Fruit fly (Drosophila melanogaster) whole organism, pupa: ENCODE data around the gene CG46310.

Experiments used
- CG10348 ChIP-seq: fragments of 200-800 bp; sonication (Bioruptor generic); IDR thresholded peaks from 2 replicates; pipeline ENCODE4 v1.3.6; 2022; ENCODE audit warnings: missing biosample characterization, missing genetic modification characterization
- CG12605 ChIP-seq: fragments of 200-800 bp; sonication (Bioruptor generic); IDR thresholded peaks from 2 replicates; pipeline ENCODE4 v1.3.6; 2022; ENCODE audit warnings: missing biosample characterization, missing genetic modification characterization
- CG13204 ChIP-seq: fragments of 200-800 bp; sonication (Bioruptor generic); optimal IDR thresholded peaks from 2 replicates; lab custom pipeline; 2018; ENCODE audit warnings: missing biosample characterization, mild to moderate bottlenecking, missing genetic modification characterization, moderate library complexity
- CG14655 ChIP-seq: fragments of 200-800 bp; sonication (Bioruptor generic); optimal IDR thresholded peaks from 3 replicates; lab custom pipeline; 2017; ENCODE audit warnings: mild to moderate bottlenecking, missing biosample characterization, missing genetic modification reagents, missing genetic modification characterization
- CG15710 ChIP-seq: fragments of 200-800 bp; sonication (Bioruptor generic); optimal IDR thresholded peaks from 2 replicates; lab custom pipeline; 2018; ENCODE audit warnings: missing biosample characterization, mild to moderate bottlenecking, missing genetic modification characterization, moderate library complexity
- CG17806 ChIP-seq: fragments of 200-800 bp; sonication (Bioruptor generic); optimal IDR thresholded peaks from 2 replicates; lab custom pipeline; 2018; ENCODE audit warnings: missing biosample characterization, mild to moderate bottlenecking, missing genetic modification characterization, moderate library complexity
- CG32121 ChIP-seq: fragments of 200-800 bp; sonication (Bioruptor generic); IDR thresholded peaks from 2 replicates; pipeline ENCODE4 v1.3.6; 2022; ENCODE audit warnings: missing biosample characterization, missing genetic modification characterization
- CG34367 ChIP-seq: fragments of 200-800 bp; sonication (Bioruptor generic); optimal IDR thresholded peaks from 2 replicates; lab custom pipeline; 2018; ENCODE audit warnings: missing biosample characterization, mild to moderate bottlenecking, missing genetic modification characterization
- CG4496 ChIP-seq: fragments of 200-800 bp; sonication (Bioruptor generic); IDR thresholded peaks from 3 replicates; pipeline ENCODE4 v1.3.6; 2022; ENCODE audit warnings: missing biosample characterization, missing genetic modification characterization
- CG8159 ChIP-seq: fragments of 200-800 bp; sonication (Bioruptor generic); optimal IDR thresholded peaks from 3 replicates; lab custom pipeline; 2018; ENCODE audit warnings: missing biosample characterization, mild to moderate bottlenecking, missing genetic modification characterization, moderate library complexity
- CG8301 ChIP-seq: fragments of 200-800 bp; sonication (Bioruptor generic); optimal IDR thresholded peaks from 2 replicates; lab custom pipeline; 2018; ENCODE audit warnings: missing biosample characterization, mild to moderate bottlenecking, missing genetic modification characterization
- CG9948 ChIP-seq: fragments of 200-800 bp; sonication (Bioruptor generic); optimal IDR thresholded peaks from 2 replicates; lab custom pipeline; 2018; ENCODE audit warnings: missing biosample characterization, mild to moderate bottlenecking, missing genetic modification characterization, moderate library complexity
- D1 ChIP-seq: fragments of 200-800 bp; sonication (Bioruptor generic); optimal IDR thresholded peaks from 2 replicates; lab custom pipeline; 2018; ENCODE audit warnings: missing biosample characterization, mild to moderate bottlenecking, missing genetic modification characterization, moderate library complexity
- EcR ChIP-seq: fragments of 200-800 bp; sonication (Bioruptor generic); optimal IDR thresholded peaks from 3 replicates; lab custom pipeline; 2019; ENCODE audit warnings: missing biosample characterization, missing genetic modification characterization, mild to moderate bottlenecking, moderate library complexity, missing genetic modification reagents
- Ets98B ChIP-seq: fragments of 200-800 bp; sonication (Bioruptor generic); IDR thresholded peaks from 2 replicates; pipeline ENCODE4 v1.3.6; 2022; ENCODE audit warnings: missing biosample characterization, missing genetic modification characterization
- Pif1A ChIP-seq: fragments of 200-800 bp; sonication (Bioruptor generic); optimal IDR thresholded peaks from 3 replicates; lab custom pipeline; 2016; ENCODE audit warnings: missing biosample characterization, missing genetic modification characterization
- Pif1B ChIP-seq: fragments of 200-800 bp; sonication (Bioruptor generic); optimal IDR thresholded peaks from 3 replicates; lab custom pipeline; 2016; ENCODE audit warnings: missing biosample characterization, missing genetic modification characterization
- Snoo ChIP-seq: fragments of 200-800 bp; sonication (Bioruptor generic); optimal IDR thresholded peaks from 3 replicates; lab custom pipeline; 2017; ENCODE audit warnings: missing biosample characterization, mild to moderate bottlenecking, missing genetic modification characterization, inconsistent platforms
- fd96Ca ChIP-seq: fragments of 200-800 bp; sonication (Bioruptor generic); IDR thresholded peaks from 3 replicates; pipeline ENCODE4 v1.3.6; 2022; ENCODE audit warnings: missing biosample characterization, missing genetic modification characterization
- gl ChIP-seq: fragments of 200-800 bp; sonication (Bioruptor generic); optimal IDR thresholded peaks from 2 replicates; lab custom pipeline; 2018; ENCODE audit warnings: missing biosample characterization, mild to moderate bottlenecking, missing genetic modification characterization
- rn ChIP-seq: fragments of 200-800 bp; sonication (Bioruptor generic); IDR thresholded peaks from 2 replicates; pipeline ENCODE4 v1.3.6; 2022; ENCODE audit warnings: missing biosample characterization, missing genetic modification characterization

The CG46310 gene

dm6 chr3R:23181714-23182337 is 8.2 kb downstream of the CG46310 start:
- TF ChIP-seq CG8159 (tag; lab: Kevin White, UChicago) (no peak), CG34367 (tag; lab: Kevin White, UChicago) (no peak), CG32121 (GFP tag; lab: Robert Waterston, UW) (no peak), CG10348 (GFP tag; lab: Robert Waterston, UW) (no peak), CG15710 (tag; lab: Kevin White, UChicago) (no peak), CG17806 (tag; lab: Kevin White, UChicago) (no peak), Pif1A (GFP tag; lab: Kevin White, UChicago) (no peak), Snoo (tag; lab: Kevin White, UChicago) (no peak), Ets98B (no peak), CG8301 (no peak), CG9948 (tag; lab: Kevin White, UChicago) (no peak), gl (no peak), CG14655 (GFP tag; lab: Kevin White, UChicago) (no peak), D1 (no peak), Pif1B (GFP tag; lab: Kevin White, UChicago) (no peak)
- TF ChIP-seq, all 21 proteins: peak for 0

dm6 chr3R:23189143-23189957 is 15.7 kb downstream of the CG46310 start:
- no peak for TF ChIP-seq CG8159 (tag; lab: Kevin White, UChicago)

- TF ChIP-seq Ets98B: peak; percentile 77
- no peak for TF ChIP-seq D1
- TF ChIP-seq CG9948 (tag; lab: Kevin White, UChicago): peak; percentile 77
- TF ChIP-seq gl: peak; percentile 57
- TF ChIP-seq CG8159 (tag; lab: Kevin White, UChicago): peak; percentile 88
- TF ChIP-seq CG32121 (GFP tag; lab: Robert Waterston, UW): peak; percentile 75
- peak; percentile 79 for TF ChIP-seq CG12605
- peak; percentile 81 for TF ChIP-seq CG17806 (tag; lab: Kevin White, UChicago)
- TF ChIP-seq EcR: peak; percentile 73
- TF ChIP-seq CG13204 (GFP tag; lab: Kevin White, UChicago): peak; percentile 40
- peak; percentile 86 for TF ChIP-seq Pif1A (GFP tag; lab: Kevin White, UChicago)
- TF ChIP-seq fd96Ca (GFP tag; lab: Robert Waterston, UW): peak; percentile 79; the same call in 1 of the 3 replicates
- peak; percentile 83 for TF ChIP-seq CG15710 (tag; lab: Kevin White, UChicago)
- TF ChIP-seq CG10348 (GFP tag; lab: Robert Waterston, UW): no peak
- peak; percentile 78 for TF ChIP-seq CG34367 (tag; lab: Kevin White, UChicago)
- TF ChIP-seq rn: 0 out of 2 replicates have a peak, but pooled peaks have one; percentile 32
- TF ChIP-seq CG14655 (GFP tag; lab: Kevin White, UChicago): peak; percentile 68
- TF ChIP-seq CG4496 (GFP tag; lab: Robert Waterston, UW): peak; percentile 87
- peak; percentile 82 for TF ChIP-seq Pif1B (GFP tag; lab: Kevin White, UChicago)
- TF ChIP-seq Snoo (tag; lab: Kevin White, UChicago): peak; percentile 81
- peak; percentile 73 for TF ChIP-seq CG8301
Measured at dm6 chr3R:23189958-23190900, 16.6 kb downstream of the CG46310 start.

dm6 chr3R:23191108-23191771 is 17.6 kb downstream of the CG46310 start:
- TF ChIP-seq CG8301 (peak; percentile 8), EcR (no peak), CG34367 (tag; lab: Kevin White, UChicago) (no peak), Ets98B (peak; percentile 50; the same call in 1 of the 2 replicates), Pif1B (GFP tag; lab: Kevin White, UChicago) (peak; percentile 4), CG12605 (no peak), CG8159 (tag; lab: Kevin White, UChicago) (peak; percentile 48), CG15710 (tag; lab: Kevin White, UChicago) (no peak), Pif1A (GFP tag; lab: Kevin White, UChicago) (peak; percentile 46), gl (no peak), CG32121 (GFP tag; lab: Robert Waterston, UW) (no peak; the same call in 1 of the 2 replicates), Snoo (tag; lab: Kevin White, UChicago) (peak; percentile 44), CG17806 (tag; lab: Kevin White, UChicago) (peak; percentile 34), CG4496 (GFP tag; lab: Robert Waterston, UW) (peak; percentile 39; the same call in 1 of the 3 replicates), CG9948 (tag; lab: Kevin White, UChicago) (peak; percentile 2), CG13204 (GFP tag; lab: Kevin White, UChicago) (peak; percentile 3), D1 (no peak)
